Worm (Caenorhabditis elegans): ENCODE measurements around the gene lys-4.

DNA sequence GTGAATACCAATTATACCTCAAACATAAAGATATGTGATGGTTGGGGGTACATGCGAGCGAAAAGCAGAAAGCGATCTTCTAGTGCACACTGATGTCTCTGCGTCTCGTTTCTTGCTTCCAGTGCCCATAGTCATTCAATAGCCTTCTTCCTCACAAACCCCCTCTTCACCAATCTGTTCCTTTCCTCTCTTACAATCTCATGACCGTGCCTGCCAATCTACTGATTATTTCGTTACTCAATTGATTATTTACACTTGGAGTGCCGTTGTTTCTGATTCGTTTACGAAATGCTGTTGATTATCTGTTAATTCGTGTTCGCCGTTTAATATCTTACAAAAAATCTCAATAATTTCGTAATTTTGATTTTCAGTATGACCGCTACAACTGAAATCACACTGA is 38.1 kb downstream of the lys-4 start:
- TF ChIP-seq nhr-25 (tag; optimal IDR thresholded peaks at IDR 0.05), result no peak
- no peak for TF ChIP-seq nhr-21 (tag; optimal IDR thresholded peaks at IDR 0.05)
- no peak for TF ChIP-seq nhr-11 (tag; optimal IDR thresholded peaks at IDR 0.05)
- TF ChIP-seq unc-62 (GFP tag; optimal IDR thresholded peaks at IDR 0.05), result no peak
- no peak for TF ChIP-seq lin-39 (tag; optimal IDR thresholded peaks at IDR 0.05)

Data from whole organism, L2 larva.